Worm (Caenorhabditis elegans) whole organism, L4/young adult: ENCODE measurements around the gene sql-1.

ENCODE experiments used
- W03F9.2 ChIP-seq: fragments of 150-350 bp; optimal IDR thresholded peaks from 2 replicates; lab custom pipeline; 2014; ENCODE audit warnings: missing biosample characterization, missing genetic modification characterization
- him-1 ChIP-seq: sonication (generic microtip); optimal IDR thresholded peaks from 2 replicates; lab custom pipeline; 2016; ENCODE audit warnings: missing genotype, missing genetic modification reagents, missing genetic modification characterization, missing compliant biosample characterization

- TF ChIP-seq him-1 (peak; percentile 18), W03F9.2 (tag; lab: Kevin White, UChicago) (no peak)
Measured at ce11 chrIII:12556104-12556503, 56.7 kb downstream of the sql-1 start.
